Fruit fly (Drosophila melanogaster): Measurements from ENCODE around the gene Uxs.

Uxs gene

dm6 chr3L:8185263-8186227 is 4.8 kb downstream of the Uxs start (continued):
- TF ChIP-seq CG12071 (GFP tag; optimal IDR thresholded peaks at IDR 0.05) (no peak), ab (GFP tag; optimal IDR thresholded peaks at IDR 0.05) (no peak), CG17802 (tag; optimal IDR thresholded peaks at IDR 0.05) (no peak), Side (GFP tag; optimal IDR thresholded peaks at IDR 0.05) (peak; percentile 65), CG12299 (tag; optimal IDR thresholded peaks at IDR 0.05) (peak; percentile 10), ash1 (GFP tag; optimal IDR thresholded peaks at IDR 0.05) (no peak), usp (GFP tag; optimal IDR thresholded peaks at IDR 0.05) (no peak), Mes4 (GFP tag; optimal IDR thresholded peaks at IDR 0.05) (peak; percentile 63), exex (tag; optimal IDR thresholded peaks at IDR 0.05) (peak; percentile 80), CG9215 (GFP tag; IDR thresholded peaks at IDR 0.05) (peak; percentile 38), B-H1 (GFP tag; IDR thresholded peaks at IDR 0.05) (no peak; the same call in 2 of the 3 replicates), CG8944 (GFP tag; optimal IDR thresholded peaks at IDR 0.05) (peak; percentile 49), CG32767 (GFP tag; IDR thresholded peaks at IDR 0.05) (no peak), Atf6 (GFP tag; IDR thresholded peaks at IDR 0.05) (peak; percentile 67), CG43689 (GFP tag; IDR thresholded peaks at IDR 0.05) (no peak), al (GFP tag; IDR thresholded peaks at IDR 0.05) (no peak; the same call in 1 of the 2 replicates), ATbp (GFP tag; optimal IDR thresholded peaks at IDR 0.05) (peak; percentile 26), jigr1 (GFP tag; IDR thresholded peaks at IDR 0.05) (no peak), Aef1 (GFP tag; IDR thresholded peaks at IDR 0.05) (peak; percentile 51), CG17912 (GFP tag; optimal IDR thresholded peaks at IDR 0.05) (no peak), Hr78 (GFP tag; optimal IDR thresholded peaks at IDR 0.05) (peak in 1 of 2 experiments; percentile 60), mld (GFP tag; IDR thresholded peaks at IDR 0.05; ENCODE audit: partially characterized antibody) (no peak), CG4282 (GFP tag; optimal IDR thresholded peaks at IDR 0.05) (no peak), da (GFP tag; optimal IDR thresholded peaks at IDR 0.05) (no peak), Chrac-16 (GFP tag; optimal IDR thresholded peaks at IDR 0.05) (peak; percentile 34), tx (GFP tag; optimal IDR thresholded peaks at IDR 0.05) (peak; percentile 13), Hr51 (GFP tag; optimal IDR thresholded peaks at IDR 0.05) (peak; percentile 37 to 62), her (GFP tag; optimal IDR thresholded peaks at IDR 0.05) (peak; percentile 2), CG11247 (GFP tag; IDR thresholded peaks at IDR 0.05) (no peak), Drgx (GFP tag; IDR thresholded peaks at IDR 0.05) (no peak), ftz-f1 (GFP tag; optimal IDR thresholded peaks at IDR 0.05) (peak; percentile 64), Stat92E (GFP tag; optimal IDR thresholded peaks at IDR 0.05) (no peak), CG7928 (GFP tag; optimal IDR thresholded peaks at IDR 0.05) (no peak), CG15269 (tag; optimal IDR thresholded peaks at IDR 0.05) (peak; percentile 58), CG14710 (tag; optimal IDR thresholded peaks at IDR 0.05) (no peak), Sin3A (optimal IDR thresholded peaks at IDR 0.05) (no peak), ranshi (GFP tag; IDR thresholded peaks at IDR 0.05) (peak; percentile 30; the same call in 1 of the 2 replicates), sr (GFP tag; IDR thresholded peaks at IDR 0.05) (no peak), CG14050 (GFP tag; IDR thresholded peaks at IDR 0.05) (0 out of 3 replicates have a peak, but pooled peaks have one; percentile 16), yki (optimal IDR thresholded peaks at IDR 0.05) (no peak), CG14860 (GFP tag; IDR thresholded peaks at IDR 0.05; ENCODE audit: partially characterized antibody) (no peak), Dip2 (GFP tag; IDR thresholded peaks at IDR 0.05) (no peak), CG12155 (GFP tag; optimal IDR thresholded peaks at IDR 0.05) (peak; percentile 47), CG4424 (GFP tag; optimal IDR thresholded peaks at IDR 0.05) (peak; percentile 43), hb (GFP tag; IDR thresholded peaks at IDR 0.05; ENCODE audit: partially characterized antibody) (no peak), oc (tag; optimal IDR thresholded peaks at IDR 0.05) (peak; percentile 20), CG7745 (tag; optimal IDR thresholded peaks at IDR 0.05) (no peak), crc (GFP tag; optimal IDR thresholded peaks at IDR 0.05) (no peak), Atf3 (GFP tag; optimal IDR thresholded peaks at IDR 0.05) (peak; percentile 59)

Data from whole organism, embryonic.